Worm (Caenorhabditis elegans) whole organism, early embryonic: ENCODE results near the gene str-39.

Experiments used
- ama-1 ChIP-seq: fragments of 150-350 bp; optimal IDR thresholded peaks from 2 replicates; lab custom pipeline; 2014
- flt-1 ChIP-seq: fragments of 200-800 bp; sonication (Bioruptor generic); IDR thresholded peaks from 2 replicates; pipeline ENCODE4 v1.3.6; 2022; ENCODE audit warnings: missing genetic modification characterization, missing compliant biosample characterization
- hmg-4 ChIP-seq: fragments of 200-800 bp; sonication (Bioruptor generic); optimal IDR thresholded peaks from 2 replicates; lab custom pipeline; 2018; ENCODE audit warnings: mild to moderate bottlenecking, missing genetic modification characterization, missing compliant biosample characterization
- hnd-1 ChIP-seq: sonication (generic microtip); optimal IDR thresholded peaks from 2 replicates; lab custom pipeline; 2016; ENCODE audit warnings: missing genetic modification characterization, missing compliant biosample characterization
- pes-1 ChIP-seq: fragments of 200-800 bp; sonication (Bioruptor generic); IDR thresholded peaks from 2 replicates; pipeline ENCODE4 v1.3.6; 2022; ENCODE audit warnings: missing genetic modification reagents, missing genetic modification characterization, missing compliant biosample characterization
- scrt-1 ChIP-seq: fragments of 200-800 bp; sonication (Bioruptor generic); IDR thresholded peaks from 2 replicates; pipeline ENCODE4 v1.3.6; 2022; ENCODE audit warnings: missing genetic modification characterization, missing compliant biosample characterization
- tbx-37 ChIP-seq: fragments of 200-800 bp; sonication (Bioruptor generic); conservative IDR thresholded peaks from 2 replicates; pipeline ENCODE4 v1.3.6; 2022; ENCODE audit warnings: missing genetic modification reagents, missing genetic modification characterization, missing compliant biosample characterization
- tra-4 ChIP-seq: sonication (generic microtip); optimal IDR thresholded peaks from 2 replicates; lab custom pipeline; 2017; ENCODE audit warnings: missing genetic modification characterization, missing compliant biosample characterization

DNA sequence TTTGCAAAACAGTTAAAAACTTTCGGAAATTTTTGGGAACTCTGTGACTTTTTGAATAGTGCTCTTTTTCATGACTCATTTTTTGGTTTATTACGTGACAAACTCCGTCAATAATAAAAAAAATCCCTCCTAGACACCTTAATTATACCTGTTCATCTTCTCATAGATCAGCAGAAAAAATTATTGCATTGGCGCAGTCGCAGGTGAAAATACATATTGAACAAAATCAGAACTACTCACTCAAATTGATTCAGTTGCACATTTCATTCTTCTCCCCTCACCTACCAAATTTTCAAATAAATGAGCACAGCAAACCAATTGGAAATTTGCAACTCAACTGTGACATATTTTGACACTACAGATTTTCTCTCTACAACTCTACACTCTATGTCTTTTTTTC is 13.3 kb upstream of the str-39 start, which contains the start of gene srh-127:
- TF ChIP-seq flt-1 (GFP tag; lab: Robert Waterston, UW) (no peak), tra-4 (no peak), hnd-1 (tag; lab: Kevin White, UChicago) (no peak), scrt-1 (GFP tag; lab: Robert Waterston, UW) (no peak), tbx-37 (GFP tag; lab: Robert Waterston, UW) (no peak), pes-1 (GFP tag; lab: Robert Waterston, UW) (no peak), hmg-4 (GFP tag; lab: Kevin White, UChicago) (no peak), ama-1 (no peak)
